Worm (Caenorhabditis elegans): ENCODE results near the gene K02D10.4.

ce11 chrIII:8797211-8797733 lies 17.5 kb upstream of the K02D10.4 start:
- TF ChIP-seq nhr-47 (tag; optimal IDR thresholded peaks at IDR 0.05) (peak; percentile 88), fkh-10 (GFP tag; optimal IDR thresholded peaks at IDR 0.05) (peak; percentile 86), rnt-1 (tag; optimal IDR thresholded peaks at IDR 0.05) (peak; percentile 47), lsy-2 (tag; optimal IDR thresholded peaks at IDR 0.05) (peak; percentile 74 to 95), dpl-1 (GFP tag; optimal IDR thresholded peaks at IDR 0.05) (peak in 2 of 3 experiments; percentile 27 to 48), nhr-77 (tag; optimal IDR thresholded peaks at IDR 0.05) (peak; percentile 61), mdl-1 (tag; optimal IDR thresholded peaks at IDR 0.05) (peak; percentile 20 to 92), zag-1 (tag; optimal IDR thresholded peaks at IDR 0.05) (peak; percentile 71), tbx-2 (tag; optimal IDR thresholded peaks at IDR 0.05) (peak; percentile 86), nhr-71 (tag; optimal IDR thresholded peaks at IDR 0.05) (peak; percentile 95)
